Fruit fly (Drosophila melanogaster): Measurements from ENCODE around the gene CG8260.

The CG8260 gene

DNA sequence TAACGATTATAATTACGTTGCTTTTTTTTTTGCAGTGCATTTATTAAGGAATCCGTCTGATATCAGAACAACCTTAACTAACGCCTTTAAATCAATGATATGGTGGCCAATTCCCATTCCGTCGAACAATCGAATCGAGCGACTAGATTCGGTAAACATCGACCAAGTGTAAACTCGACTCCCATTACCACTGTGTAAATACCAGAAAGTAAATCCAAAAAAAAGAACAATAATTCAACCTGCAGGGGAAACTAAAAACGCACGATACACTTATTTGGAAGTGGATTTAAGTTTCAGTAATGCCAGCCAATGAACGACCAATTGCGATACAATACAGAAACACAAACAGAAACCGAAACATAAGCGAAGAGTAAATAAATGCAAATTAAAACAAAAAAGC, 49.4 kb downstream of the CG8260 start (continued):
- TF ChIP-seq caup (GFP tag; optimal IDR thresholded peaks at IDR 0.05; ENCODE audit: severe bottlenecking) (peak; percentile 34), pros (GFP tag; optimal IDR thresholded peaks at IDR 0.05) (no peak), CG10543 (GFP tag; optimal IDR thresholded peaks at IDR 0.05) (no peak), mirr (GFP tag; optimal IDR thresholded peaks at IDR 0.05) (no peak), Rfx (GFP tag; IDR thresholded peaks at IDR 0.05) (peak; percentile 40; the same call in 1 of the 2 replicates), CG8290 (GFP tag; optimal IDR thresholded peaks at IDR 0.05) (no peak), CG8290 (tag; optimal IDR thresholded peaks at IDR 0.05) (peak in 1 of 2 experiments; percentile 45), CG2678 (tag; optimal IDR thresholded peaks at IDR 0.05) (peak; percentile 21), Stat92E (GFP tag; optimal IDR thresholded peaks at IDR 0.05) (no peak), CG6765 (GFP tag; optimal IDR thresholded peaks at IDR 0.05) (peak; percentile 6), Hmr (GFP tag; optimal IDR thresholded peaks at IDR 0.05) (peak; percentile 49), dpn (GFP tag; optimal IDR thresholded peaks at IDR 0.05) (peak in 1 of 2 experiments; percentile 6), Fer1 (GFP tag; optimal IDR thresholded peaks at IDR 0.05) (peak; percentile 21), exex (tag; optimal IDR thresholded peaks at IDR 0.05) (no peak), Med (GFP tag) (peak; percentile 69), toy (GFP tag; IDR thresholded peaks at IDR 0.05) (no peak), bab2 (GFP tag; optimal IDR thresholded peaks at IDR 0.05) (peak; percentile 10), lbe (GFP tag; optimal IDR thresholded peaks at IDR 0.05) (no peak)
